Worm (Caenorhabditis elegans): ENCODE results near the gene F35D2.3.

- TF ChIP-seq hmg-4 (GFP tag; optimal IDR thresholded peaks at IDR 0.05) = no peak
- TF ChIP-seq ama-1 (optimal IDR thresholded peaks at IDR 0.05) = no peak
- TF ChIP-seq sea-1 (GFP tag; conservative IDR thresholded peaks at IDR 0.05) = no peak
Measured at ce11 chrII:7537603-7538230, 32.7 kb upstream of the F35D2.3 start, which contains the start of gene nfi-1.

Data from whole organism, early embryonic.